Worm (Caenorhabditis elegans): ENCODE measurements around the gene pid-5.

pid-5 gene

DNA sequence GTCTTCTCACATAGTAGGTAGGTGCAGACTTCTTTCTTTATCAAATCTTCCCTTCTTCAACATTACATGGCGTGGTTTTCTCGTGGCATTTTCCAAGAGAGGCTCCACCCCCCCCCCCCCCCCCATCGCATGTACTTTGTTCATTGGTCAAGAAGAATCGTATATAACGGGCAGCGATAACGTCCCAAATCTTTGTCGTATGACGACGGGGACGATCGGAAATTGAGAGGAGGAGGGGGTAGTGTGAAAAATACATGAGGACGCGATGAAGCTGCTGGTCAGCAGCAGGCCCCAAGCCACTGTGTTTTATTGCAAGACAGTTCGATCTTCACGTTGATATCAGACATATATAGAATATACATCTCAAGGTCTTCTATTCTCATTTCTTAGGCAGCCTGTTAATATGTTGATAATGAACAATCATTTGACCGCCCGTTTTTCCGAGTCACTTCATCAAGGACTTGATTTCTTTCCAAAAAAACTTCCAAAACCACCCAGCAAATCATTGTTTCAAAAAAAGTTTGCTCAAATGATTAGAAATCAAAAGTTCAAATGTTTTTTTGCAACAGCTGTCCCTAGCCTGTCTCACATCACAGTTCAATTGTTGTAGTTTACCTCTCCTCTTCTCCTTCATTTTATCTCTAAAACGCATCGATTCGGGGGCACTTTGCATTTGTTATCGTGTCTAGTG, 10.9 kb downstream of the pid-5 start (continued):
- TF ChIP-seq zfp-3 (GFP tag; conservative IDR thresholded peaks at IDR 0.05) (no peak), nhr-10 (tag; optimal IDR thresholded peaks at IDR 0.05) (no peak), lin-1 (GFP tag; IDR thresholded peaks at IDR 0.05) (peak; percentile 32; the same call in 1 of the 2 replicates), dmd-6 (GFP tag; IDR thresholded peaks at IDR 0.05) (peak; percentile 82), F26F4.8 (GFP tag; conservative IDR thresholded peaks at IDR 0.05) (no peak), zip-11 (GFP tag; IDR thresholded peaks at IDR 0.05) (no peak), T20F7.1 (GFP tag; optimal IDR thresholded peaks at IDR 0.05) (no peak), jun-1 (tag; optimal IDR thresholded peaks at IDR 0.05) (no peak), D1046.2 (GFP tag; IDR thresholded peaks at IDR 0.05) (no peak), aly-2 (tag; optimal IDR thresholded peaks at IDR 0.05) (no peak), daf-12 (tag; optimal IDR thresholded peaks at IDR 0.05) (no peak), F10B5.3 (tag; optimal IDR thresholded peaks at IDR 0.05) (no peak), ceh-28 (tag; optimal IDR thresholded peaks at IDR 0.05) (no peak), lin-39 (tag; optimal IDR thresholded peaks at IDR 0.05) (no peak), daf-19 (GFP tag; conservative IDR thresholded peaks at IDR 0.05) (no peak), nhr-76 (tag; optimal IDR thresholded peaks at IDR 0.05) (no peak), ctbp-1 (GFP tag; IDR thresholded peaks at IDR 0.05) (no peak), lin-15B (tag; optimal IDR thresholded peaks at IDR 0.05) (no peak), F44E2.7 (GFP tag; IDR thresholded peaks at IDR 0.05) (no peak), mdl-1 (tag; optimal IDR thresholded peaks at IDR 0.05) (peak; percentile 31 to 53), Y48G9A.11 (GFP tag; IDR thresholded peaks at IDR 0.05) (no peak), nhr-77 (tag; optimal IDR thresholded peaks at IDR 0.05) (no peak), lin-29 (GFP tag; IDR thresholded peaks at IDR 0.05) (no peak), unc-62 (GFP tag; optimal IDR thresholded peaks at IDR 0.05 in 1 of 2) (no peak), unc-62 (tag; optimal IDR thresholded peaks at IDR 0.05) (no peak), spr-3 (GFP tag; optimal IDR thresholded peaks at IDR 0.05) (peak; percentile 5), gei-8 (GFP tag; optimal IDR thresholded peaks at IDR 0.05) (no peak), hlh-30 (tag; optimal IDR thresholded peaks at IDR 0.05; ENCODE audit: insufficient read depth) (peak; percentile 68), tra-1 (GFP tag; IDR thresholded peaks at IDR 0.05) (no peak), spr-1 (tag; optimal IDR thresholded peaks at IDR 0.05) (no peak), nhr-48 (tag; optimal IDR thresholded peaks at IDR 0.05) (peak; percentile 50), nhr-11 (tag; optimal IDR thresholded peaks at IDR 0.05) (no peak), hmg-1.1 (GFP tag; IDR thresholded peaks at IDR 0.05) (no peak), sdz-12 (GFP tag; optimal IDR thresholded peaks at IDR 0.05) (no peak), mxl-3 (GFP tag; optimal IDR thresholded peaks at IDR 0.05) (peak; percentile 97), snpc-1.2 (GFP tag; IDR thresholded peaks at IDR 0.05) (no peak), mdt-29 (GFP tag; IDR thresholded peaks at IDR 0.05) (0 out of 2 replicates have a peak, but pooled peaks have one; percentile 34), mes-2 (tag; optimal IDR thresholded peaks at IDR 0.05; ENCODE audit: poor library complexity, severe bottlenecking) (peak; percentile 14), Y75B8A.6 (GFP tag; IDR thresholded peaks at IDR 0.05) (no peak), tag-97 (GFP tag; IDR thresholded peaks at IDR 0.05) (no peak), snpc-4 (tag; optimal IDR thresholded peaks at IDR 0.05) (no peak), cey-2 (tag; optimal IDR thresholded peaks at IDR 0.05; ENCODE audit: borderline replicate concordance, insufficient read depth) (no peak), attf-4 (tag; optimal IDR thresholded peaks at IDR 0.05) (no peak), pha-4 (GFP tag; IDR thresholded peaks at IDR 0.05) (peak; percentile 45), pha-4 (tag; optimal IDR thresholded peaks at IDR 0.05) (no peak), hlh-11 (tag; optimal IDR thresholded peaks at IDR 0.05) (peak; percentile 90), nhr-6 (tag; optimal IDR thresholded peaks at IDR 0.05) (no peak), nhr-237 (tag; optimal IDR thresholded peaks at IDR 0.05) (no peak), lir-3 (tag; optimal IDR thresholded peaks at IDR 0.05) (no peak), dpl-1 (GFP tag; optimal IDR thresholded peaks at IDR 0.05) (no peak)

All from whole organism, L4 larva.